Worm (Caenorhabditis elegans) whole organism, L4 larva: Measurements from ENCODE around the gene srm-5.

Experiments used
- F26F4.8 ChIP-seq: fragments of 200-800 bp; sonication (Bioruptor generic); conservative IDR thresholded peaks from 2 replicates; pipeline ENCODE4 v1.3.6; 2022; ENCODE audit warnings: missing genetic modification characterization, missing compliant biosample characterization
- F37D6.2 ChIP-seq: sonication (generic microtip); optimal IDR thresholded peaks from 2 replicates; lab custom pipeline; 2016; ENCODE audit warnings: mild to moderate bottlenecking, missing genetic modification characterization, missing compliant biosample characterization
- F49E8.2 ChIP-seq: sonication (generic microtip); optimal IDR thresholded peaks from 2 replicates; lab custom pipeline; 2016; ENCODE audit warnings: missing compliant biosample characterization, mild to moderate bottlenecking, missing genetic modification characterization, borderline replicate concordance
- T26A8.4 ChIP-seq: fragments of 200-800 bp; sonication (Bioruptor generic); IDR thresholded peaks from 2 replicates; pipeline ENCODE4 v1.3.6; 2022; ENCODE audit warnings: missing genetic modification characterization, missing compliant biosample characterization
- ZK337.2 ChIP-seq: fragments of 200-800 bp; sonication (Bioruptor generic); IDR thresholded peaks from 2 replicates; pipeline ENCODE4 v1.3.6; 2022; ENCODE audit warnings: missing genetic modification reagents, missing genetic modification characterization, missing compliant biosample characterization
- ZK546.5 ChIP-seq, 2 experiments: sonication (generic microtip); optimal IDR thresholded peaks; 2 replicates each; lab custom pipeline; 2017; ENCODE audit warnings: missing biosample characterization in 2 of 2, missing genetic modification characterization in 2 of 2
- aha-1 ChIP-seq: fragments of 150-350 bp; peaks from one replicate; lab custom pipeline; 2014; ENCODE audit warnings: missing biosample characterization, missing genetic modification characterization
- ama-1 ChIP-seq: fragments of 150-350 bp; optimal IDR thresholded peaks from 2 replicates; lab custom pipeline; 2014; ENCODE audit warnings: inconsistent platforms, mixed read lengths
- arid-1 ChIP-seq: fragments of 200-800 bp; sonication (Bioruptor generic); conservative IDR thresholded peaks from 2 replicates; pipeline ENCODE4 v1.3.6; 2022; ENCODE audit warnings: missing genetic modification reagents, missing genetic modification characterization, missing compliant biosample characterization
- ceh-20 ChIP-seq: fragments of 200-800 bp; sonication (Bioruptor generic); IDR thresholded peaks from 2 replicates; pipeline ENCODE4 v1.3.6; 2022; ENCODE audit warnings: missing genetic modification reagents, missing genetic modification characterization, missing compliant biosample characterization
- ceh-28 ChIP-seq: fragments of 150-350 bp; optimal IDR thresholded peaks from 2 replicates; lab custom pipeline; 2014; ENCODE audit warnings: missing biosample characterization, missing genetic modification reagents, missing genetic modification characterization
- ceh-82 ChIP-seq: sonication (generic microtip); optimal IDR thresholded peaks from 2 replicates; lab custom pipeline; 2017; ENCODE audit warnings: missing biosample characterization, missing genetic modification characterization
- ces-1 ChIP-seq: fragments of 150-350 bp; sonication (generic microtip); optimal IDR thresholded peaks from 4 replicates; lab custom pipeline; 2014; ENCODE audit warnings: missing biosample characterization, missing genetic modification reagents, missing genetic modification characterization
- cey-2 ChIP-seq: sonication (generic microtip); optimal IDR thresholded peaks from 3 replicates; lab custom pipeline; 2017; ENCODE audit warnings: missing genetic modification characterization, mild to moderate bottlenecking, missing compliant biosample characterization, antibody characterized with exemption, borderline replicate concordance; ENCODE audit not compliant: insufficient read depth
- daf-12 ChIP-seq: fragments of 150-350 bp; optimal IDR thresholded peaks from 2 replicates; lab custom pipeline; 2014; ENCODE audit warnings: missing biosample characterization, missing genetic modification reagents, missing genetic modification characterization
- egl-43 ChIP-seq: fragments of 200-800 bp; sonication (Bioruptor generic); IDR thresholded peaks from 2 replicates; pipeline ENCODE4 v1.3.6; 2022; ENCODE audit warnings: missing genetic modification reagents, missing genetic modification characterization, missing compliant biosample characterization
- fkh-10 ChIP-seq: fragments of 150-350 bp; optimal IDR thresholded peaks from 2 replicates; lab custom pipeline; 2014; ENCODE audit warnings: missing biosample characterization, missing genetic modification reagents, missing genetic modification characterization
- gei-8 ChIP-seq: fragments of 200-800 bp; sonication (Bioruptor generic); optimal IDR thresholded peaks from 2 replicates; lab custom pipeline; 2018; ENCODE audit warnings: mild to moderate bottlenecking, missing genetic modification characterization, missing compliant biosample characterization
- hif-1 ChIP-seq, 2 experiments: sonication (generic microtip); optimal IDR thresholded peaks; 2 replicates each; lab custom pipeline; 2016 to 2017; ENCODE audit warnings: missing compliant biosample characterization in 2 of 2, missing genetic modification characterization in 2 of 2, missing genetic modification reagents in 2 of 2, missing genotype in 2 of 2, mild to moderate bottlenecking in 1 of 2
- hlh-30 ChIP-seq: sonication (generic microtip); optimal IDR thresholded peaks from 2 replicates; lab custom pipeline; 2017; ENCODE audit warnings: antibody characterized with exemption, mild to moderate bottlenecking, missing genetic modification characterization, missing compliant biosample characterization; ENCODE audit not compliant: insufficient read depth
- hmg-1.1 ChIP-seq: fragments of 200-800 bp; sonication (Bioruptor generic); IDR thresholded peaks from 2 replicates; pipeline ENCODE4 v1.3.6; 2022; ENCODE audit warnings: missing genetic modification reagents, missing genetic modification characterization, missing compliant biosample characterization
- lin-13 ChIP-seq: fragments of 150-350 bp; optimal IDR thresholded peaks from 2 replicates; lab custom pipeline; 2014; ENCODE audit warnings: missing biosample characterization, missing genetic modification reagents, missing genetic modification characterization
- lin-15B ChIP-seq: fragments of 150-350 bp; sonication (generic microtip); optimal IDR thresholded peaks from 3 replicates; lab custom pipeline; 2014; ENCODE audit warnings: missing biosample characterization, missing genetic modification characterization
- lin-38 ChIP-seq: fragments of 200-800 bp; sonication (Bioruptor generic); IDR thresholded peaks from 2 replicates; pipeline ENCODE4 v1.3.6; 2022; ENCODE audit warnings: missing genetic modification reagents, missing genetic modification characterization, missing compliant biosample characterization
- lsy-2 ChIP-seq, 2 experiments: fragments of 150-350 bp in 1 of 2; sonication (generic microtip) in 1 of 2; optimal IDR thresholded peaks; 2 replicates each; lab custom pipeline; 2014 to 2017; ENCODE audit warnings: missing biosample characterization in 2 of 2, missing genetic modification characterization in 2 of 2
- madf-9 ChIP-seq: fragments of 200-800 bp; sonication (Bioruptor generic); conservative IDR thresholded peaks from 2 replicates; pipeline ENCODE4 v1.3.6; 2022; ENCODE audit warnings: missing genetic modification reagents, missing genetic modification characterization, missing compliant biosample characterization
- mxl-3 ChIP-seq: fragments of 200-800 bp; sonication (Bioruptor generic); optimal IDR thresholded peaks from 2 replicates; lab custom pipeline; 2018; ENCODE audit warnings: mild to moderate bottlenecking, missing genetic modification characterization, missing compliant biosample characterization
- nhr-102 ChIP-seq: sonication (generic microtip); optimal IDR thresholded peaks from 2 replicates; lab custom pipeline; 2016; ENCODE audit warnings: mild to moderate bottlenecking, missing genetic modification characterization, moderate library complexity, missing compliant biosample characterization
- nhr-111 ChIP-seq: fragments of 200-800 bp; sonication (Bioruptor generic); optimal IDR thresholded peaks from 2 replicates; lab custom pipeline; 2018; ENCODE audit warnings: mild to moderate bottlenecking, missing genetic modification characterization, missing compliant biosample characterization
- nhr-25 ChIP-seq: sonication (generic microtip); optimal IDR thresholded peaks from 2 replicates; lab custom pipeline; 2017; ENCODE audit warnings: missing genetic modification characterization, mild to moderate bottlenecking, missing compliant biosample characterization, antibody characterized with exemption, moderate library complexity, borderline replicate concordance; ENCODE audit not compliant: insufficient read depth
- nhr-28 ChIP-seq: fragments of 150-350 bp; optimal IDR thresholded peaks from 2 replicates; lab custom pipeline; 2014; ENCODE audit warnings: missing biosample characterization, missing genetic modification characterization
- saeg-2 ChIP-seq: fragments of 200-800 bp; sonication (Bioruptor generic); IDR thresholded peaks from 2 replicates; pipeline ENCODE4 v1.3.6; 2022; ENCODE audit warnings: missing genetic modification reagents, missing genetic modification characterization, missing compliant biosample characterization
- sdz-12 ChIP-seq: fragments of 200-800 bp; sonication (Bioruptor generic); optimal IDR thresholded peaks from 2 replicates; lab custom pipeline; 2018; ENCODE audit warnings: mild to moderate bottlenecking, missing genetic modification characterization, missing compliant biosample characterization
- set-16 ChIP-seq: fragments of 200-800 bp; sonication (Bioruptor generic); IDR thresholded peaks from 2 replicates; pipeline ENCODE4 v1.3.6; 2022; ENCODE audit warnings: missing genetic modification reagents, missing genetic modification characterization, missing compliant biosample characterization
- skn-1 ChIP-seq: fragments of 150-350 bp; optimal IDR thresholded peaks from 2 replicates; lab custom pipeline; 2014; ENCODE audit warnings: missing biosample characterization, missing genetic modification characterization
- snpc-1.2 ChIP-seq: fragments of 200-800 bp; sonication (Bioruptor generic); IDR thresholded peaks from 2 replicates; pipeline ENCODE4 v1.3.6; 2022; ENCODE audit warnings: missing genetic modification reagents, missing genetic modification characterization, missing compliant biosample characterization
- snpc-4 ChIP-seq: fragments of 150-350 bp; optimal IDR thresholded peaks from 2 replicates; lab custom pipeline; 2014; ENCODE audit warnings: missing biosample characterization, missing genetic modification characterization
- spr-1 ChIP-seq: sonication (generic microtip); optimal IDR thresholded peaks from 2 replicates; lab custom pipeline; 2016; ENCODE audit warnings: mild to moderate bottlenecking, missing genetic modification characterization, missing compliant biosample characterization
- spr-3 ChIP-seq: fragments of 200-800 bp; sonication (Bioruptor generic); optimal IDR thresholded peaks from 2 replicates; lab custom pipeline; 2018; ENCODE audit warnings: mild to moderate bottlenecking, missing genetic modification characterization, missing compliant biosample characterization
- unc-130 ChIP-seq: sonication (generic microtip); optimal IDR thresholded peaks from 2 replicates; lab custom pipeline; 2016; ENCODE audit warnings: missing genetic modification reagents, missing genetic modification characterization, missing compliant biosample characterization
- unc-62 ChIP-seq, 3 experiments: fragments of 150-350 bp in 1 of 3; sonication (generic microtip); optimal IDR thresholded peaks in 2 of 3; peaks in 1 of 3; 1 replicate in 1 of 3; 2 replicates in 2 of 3; lab custom pipeline; 2014 to 2017; ENCODE audit warnings: missing biosample characterization in 3 of 3, missing genetic modification characterization in 3 of 3, missing genetic modification reagents in 3 of 3, missing genotype in 1 of 3
- zfp-3 ChIP-seq: fragments of 200-800 bp; sonication (Bioruptor generic); conservative IDR thresholded peaks from 2 replicates; pipeline ENCODE4 v1.3.6; 2022; ENCODE audit warnings: missing genetic modification reagents, missing genetic modification characterization, missing compliant biosample characterization

srm-5 gene

ce11 chrV:14350949-14351348 is 15.9 kb downstream of the srm-5 start (continued):
- TF ChIP-seq ceh-28 (tag; lab: Kevin White, UChicago) (no peak), ZK546.5 (tag; optimal IDR thresholded peaks at IDR 0.05; lab: Kevin White, UChicago) (no peak), daf-12 (tag; lab: Kevin White, UChicago) (no peak), hlh-30 (tag; lab: Kevin White, UChicago) (peak; percentile 67), nhr-111 (GFP tag; lab: Kevin White, UChicago) (no peak), hif-1 (tag; optimal IDR thresholded peaks at IDR 0.05; lab: Kevin White, UChicago) (peak in 1 of 2 experiments; percentile 70), zfp-3 (GFP tag; lab: Robert Waterston, UW) (no peak), gei-8 (GFP tag; lab: Kevin White, UChicago) (no peak)

ce11 chrV:14351629-14352028 is 16.6 kb downstream of the srm-5 start, which contains the start of gene vha-13:
Gene vha-13 (plus strand): TSS chrV:14351709.
- TF ChIP-seq unc-62 (GFP tag; optimal IDR thresholded peaks at IDR 0.05 in 1 of 2; lab: Kevin White, UChicago) (peak in 1 of 2 experiments; percentile 72), unc-62 (tag; optimal IDR thresholded peaks at IDR 0.05; lab: Kevin White, UChicago) (no peak), ceh-20 (no peak)

ce11 chrV:14352032-14352431 is 17.0 kb downstream of the srm-5 start:
- TF ChIP-seq unc-130 (GFP tag; lab: Kevin White, UChicago) (no peak), fkh-10 (GFP tag; lab: Kevin White, UChicago) (no peak), set-16 (GFP tag; lab: Robert Waterston, UW) (peak; percentile 56), cey-2 (tag; lab: Kevin White, UChicago) (no peak), sdz-12 (no peak), mxl-3 (peak; percentile 5), lin-13 (GFP tag; lab: Kevin White, UChicago) (no peak), aha-1 (tag; lab: Kevin White, UChicago) (peak; percentile 81), F26F4.8 (GFP tag; lab: Robert Waterston, UW) (no peak)

- TF ChIP-seq snpc-1.2 (GFP tag; lab: Robert Waterston, UW) (peak; percentile 68; the same call in 1 of the 2 replicates), ZK337.2 (GFP tag; lab: Robert Waterston, UW) (no peak), lin-38 (peak; percentile 66), spr-1 (tag; lab: Kevin White, UChicago) (peak; percentile 65), F37D6.2 (tag; lab: Kevin White, UChicago) (no peak), snpc-4 (tag; lab: Kevin White, UChicago) (no peak), F49E8.2 (no peak), nhr-28 (tag; lab: Kevin White, UChicago) (no peak), ama-1 (lab: Kevin White, UChicago) (peak; percentile 80), ces-1 (GFP tag; lab: Kevin White, UChicago) (no peak), T26A8.4 (peak; percentile 86), arid-1 (GFP tag; lab: Robert Waterston, UW) (peak; percentile 58; the same call in 1 of the 2 replicates), lsy-2 (tag; optimal IDR thresholded peaks at IDR 0.05; lab: Kevin White, UChicago) (peak in 1 of 2 experiments; percentile 65), gei-8 (GFP tag; lab: Kevin White, UChicago) (no peak), hmg-1.1 (GFP tag; lab: Robert Waterston, UW) (peak; percentile 37; the same call in 1 of the 2 replicates), egl-43 (GFP tag; lab: Robert Waterston, UW) (peak; percentile 69; the same call in 1 of the 2 replicates), madf-9 (peak; percentile 30; the same call in 1 of the 2 replicates), nhr-25 (tag; lab: Kevin White, UChicago) (peak; percentile 59), mxl-3 (peak; percentile 9), ZK546.5 (tag; optimal IDR thresholded peaks at IDR 0.05; lab: Kevin White, UChicago) (peak in 1 of 2 experiments; percentile 2), skn-1 (tag; lab: Kevin White, UChicago) (no peak), ceh-82 (tag; lab: Kevin White, UChicago) (no peak), aha-1 (tag; lab: Kevin White, UChicago) (peak; percentile 94), nhr-102 (tag; lab: Kevin White, UChicago) (peak; percentile 91), spr-3 (peak; percentile 67), saeg-2 (GFP tag; lab: Robert Waterston, UW) (0 out of 2 replicates have a peak, but pooled peaks have one; percentile 48), set-16 (GFP tag; lab: Robert Waterston, UW) (no peak), lin-15B (no peak)
Measured at ce11 chrV:14354258-14354877, 19.4 kb downstream of the srm-5 start, which contains the start of gene Y49A3A.3. Gene Y49A3A.3 (plus strand): TSS chrV:14354410.
